Fruit fly (Drosophila melanogaster) whole organism: ENCODE measurements around the gene CG42833.

Source experiments
- CG8478 ChIP-seq: fragments of >200 bp; optimal IDR thresholded peaks from 2 replicates; lab custom pipeline; 2018; ENCODE audit warnings: inconsistent platforms
- EcR ChIP-seq, 2 experiments: fragments of >200 bp; optimal IDR thresholded peaks; 2 replicates each; lab custom pipeline; 2017; ENCODE audit warnings: missing biosample characterization in 2 of 2, missing genetic modification characterization in 2 of 2, missing genetic modification reagents in 2 of 2
- pan ChIP-seq: fragments of >200 bp; optimal IDR thresholded peaks from 2 replicates; lab custom pipeline; 2017

dm6 chr3L:20193748-20194058 is 6.2 kb upstream of the CG42833 start:
- TF ChIP-seq CG8478 (lab: Kevin White, UChicago) (no peak), EcR (GFP tag; optimal IDR thresholded peaks at IDR 0.05; lab: Kevin White, UChicago) (no peak), pan (lab: Kevin White, UChicago) (no peak)
